Fruit fly (Drosophila melanogaster) whole organism, embryonic: Measurements from ENCODE around the gene kdn.

Experiments used
- Ada2b ChIP-seq: fragments of 200-800 bp; sonication (Bioruptor generic); IDR thresholded peaks from 2 replicates; pipeline ENCODE4 v1.3.6; 2022; ENCODE audit warnings: missing biosample characterization, missing genetic modification characterization
- CG1024 ChIP-seq: fragments of 200-800 bp; sonication (Bioruptor generic); IDR thresholded peaks from 2 replicates; pipeline ENCODE4 v1.3.6; 2022; ENCODE audit warnings: missing biosample characterization, missing genetic modification characterization
- CG10654 ChIP-seq: fragments of 200-800 bp; sonication (Bioruptor generic); optimal IDR thresholded peaks from 2 replicates; lab custom pipeline; 2016; ENCODE audit warnings: missing biosample characterization, missing genetic modification characterization
- CG11456 ChIP-seq: fragments of 200-800 bp; sonication (Bioruptor generic); IDR thresholded peaks from 3 replicates; pipeline ENCODE4 v1.3.6; 2022; ENCODE audit warnings: missing biosample characterization, missing genetic modification characterization
- CG12219 ChIP-seq: fragments of 200-800 bp; sonication (Bioruptor generic); optimal IDR thresholded peaks from 3 replicates; lab custom pipeline; 2018; ENCODE audit warnings: missing biosample characterization, mild to moderate bottlenecking, missing genetic modification characterization
- CG1233 ChIP-seq: fragments of 200-800 bp; sonication (Bioruptor generic); optimal IDR thresholded peaks from 4 replicates; lab custom pipeline; 2018; ENCODE audit warnings: missing biosample characterization, mild to moderate bottlenecking, missing genetic modification characterization
- CG12942 ChIP-seq: fragments of 200-800 bp; sonication (Bioruptor generic); optimal IDR thresholded peaks from 3 replicates; lab custom pipeline; 2016; ENCODE audit warnings: missing biosample characterization, missing genetic modification characterization
- CG14710 ChIP-seq: fragments of 200-800 bp; sonication (Bioruptor generic); optimal IDR thresholded peaks from 3 replicates; lab custom pipeline; 2019; ENCODE audit warnings: missing biosample characterization, mild to moderate bottlenecking, missing genetic modification characterization, moderate library complexity
- CG14860 ChIP-seq: fragments of 200-800 bp; sonication (Bioruptor generic); IDR thresholded peaks from 3 replicates; pipeline ENCODE4 v1.3.6; 2022; ENCODE audit warnings: missing biosample characterization, missing genetic modification characterization; ENCODE audit not compliant: partially characterized antibody
- CG15073 ChIP-seq: fragments of 200-800 bp; sonication (Bioruptor generic); optimal IDR thresholded peaks from 2 replicates; lab custom pipeline; 2016; ENCODE audit warnings: missing biosample characterization, missing genetic modification characterization
- CG15601 ChIP-seq: fragments of 200-800 bp; sonication (Bioruptor generic); optimal IDR thresholded peaks from 3 replicates; lab custom pipeline; 2019; ENCODE audit warnings: missing biosample characterization, mild to moderate bottlenecking, missing genetic modification characterization, moderate library complexity
- CG17568 ChIP-seq: fragments of 200-800 bp; sonication (Bioruptor generic); optimal IDR thresholded peaks from 2 replicates; lab custom pipeline; 2018; ENCODE audit warnings: missing biosample characterization, mild to moderate bottlenecking, missing genetic modification characterization, moderate library complexity
- CG18764 ChIP-seq: fragments of 200-800 bp; sonication (Bioruptor generic); optimal IDR thresholded peaks from 3 replicates; lab custom pipeline; 2016; ENCODE audit warnings: missing biosample characterization, missing genetic modification characterization
- CG2875 ChIP-seq: fragments of 200-800 bp; sonication (Bioruptor generic); optimal IDR thresholded peaks from 2 replicates; lab custom pipeline; 2017; ENCODE audit warnings: missing biosample characterization, mild to moderate bottlenecking, missing genetic modification characterization, missing genetic modification reagents
- CG32532 ChIP-seq: fragments of 200-800 bp; sonication (Bioruptor generic); IDR thresholded peaks from 2 replicates; pipeline ENCODE4 v1.3.6; 2022; ENCODE audit warnings: missing biosample characterization, missing genetic modification characterization
- CG32772 ChIP-seq: fragments of 200-800 bp; sonication (Bioruptor generic); IDR thresholded peaks from 2 replicates; pipeline ENCODE4 v1.3.6; 2022; ENCODE audit warnings: missing biosample characterization, missing genetic modification characterization
- CG4328 ChIP-seq: fragments of 200-800 bp; sonication (Bioruptor generic); optimal IDR thresholded peaks from 3 replicates; lab custom pipeline; 2017; ENCODE audit warnings: missing biosample characterization, missing genetic modification reagents, missing genetic modification characterization
- CG43689 ChIP-seq: fragments of 200-800 bp; sonication (Bioruptor generic); IDR thresholded peaks from 2 replicates; pipeline ENCODE4 v1.3.6; 2022; ENCODE audit warnings: missing biosample characterization, missing genetic modification characterization
- CG6175 ChIP-seq: fragments of 200-800 bp; sonication (Bioruptor generic); IDR thresholded peaks from 3 replicates; pipeline ENCODE4 v1.3.6; 2022; ENCODE audit warnings: missing biosample characterization, missing genetic modification characterization
- CG9797 ChIP-seq: fragments of 200-800 bp; sonication (Bioruptor generic); optimal IDR thresholded peaks from 3 replicates; lab custom pipeline; 2018; ENCODE audit warnings: missing biosample characterization, mild to moderate bottlenecking, missing genetic modification characterization
- CG9876 ChIP-seq: fragments of 200-800 bp; sonication (Bioruptor generic); optimal IDR thresholded peaks from 2 replicates; lab custom pipeline; 2016; ENCODE audit warnings: missing biosample characterization, missing genetic modification characterization
- D ChIP-seq, 2 experiments: fragments of 200-800 bp in 1 of 2; fragments of >200 bp in 1 of 2; sonication (Bioruptor generic) in 1 of 2; optimal IDR thresholded peaks; 2 replicates in 1 of 2; 3 replicates in 1 of 2; lab custom pipeline; 2017; ENCODE audit warnings: mild to moderate bottlenecking in 1 of 2, missing biosample characterization in 1 of 2, missing genetic modification characterization in 1 of 2, missing genetic modification reagents in 1 of 2
- Dek ChIP-seq: fragments of 200-800 bp; sonication (Bioruptor generic); optimal IDR thresholded peaks from 3 replicates; lab custom pipeline; 2019; ENCODE audit warnings: missing biosample characterization, mild to moderate bottlenecking, missing genetic modification characterization, moderate library complexity
- Drgx ChIP-seq: fragments of 200-800 bp; sonication (Bioruptor generic); IDR thresholded peaks from 2 replicates; pipeline ENCODE4 v1.3.6; 2022; ENCODE audit warnings: missing biosample characterization, missing genetic modification characterization
- Fer1 ChIP-seq: fragments of 200-800 bp; sonication (Bioruptor generic); optimal IDR thresholded peaks from 2 replicates; lab custom pipeline; 2017; ENCODE audit warnings: missing biosample characterization, mild to moderate bottlenecking, missing genetic modification characterization
- Hand ChIP-seq: fragments of 200-800 bp; sonication (Bioruptor generic); optimal IDR thresholded peaks from 2 replicates; lab custom pipeline; 2017; ENCODE audit warnings: mild to moderate bottlenecking, missing biosample characterization, missing genetic modification reagents, missing genetic modification characterization
- Hey ChIP-seq: fragments of 200-800 bp; sonication (Bioruptor generic); optimal IDR thresholded peaks from 3 replicates; lab custom pipeline; 2018; ENCODE audit warnings: missing biosample characterization, mild to moderate bottlenecking, missing genetic modification characterization
- NFAT ChIP-seq: fragments of 200-800 bp; sonication (Bioruptor generic); IDR thresholded peaks from 2 replicates; pipeline ENCODE4 v1.3.6; 2022; ENCODE audit warnings: missing biosample characterization, missing genetic modification characterization
- Scr ChIP-seq: fragments of 200-800 bp; sonication (Bioruptor generic); IDR thresholded peaks from 2 replicates; pipeline ENCODE4 v1.3.6; 2022; ENCODE audit warnings: missing biosample characterization, missing genetic modification characterization; ENCODE audit not compliant: partially characterized antibody
- Sry-β ChIP-seq: fragments of 200-800 bp; sonication (Bioruptor generic); optimal IDR thresholded peaks from 2 replicates; lab custom pipeline; 2018; ENCODE audit warnings: missing biosample characterization, mild to moderate bottlenecking, missing genetic modification characterization, moderate library complexity
- ac ChIP-seq: fragments of 200-800 bp; sonication (Bioruptor generic); optimal IDR thresholded peaks from 3 replicates; lab custom pipeline; 2017; ENCODE audit warnings: missing biosample characterization, mild to moderate bottlenecking, missing genetic modification characterization
- bcd ChIP-seq: fragments of 200-800 bp; sonication (Bioruptor generic); optimal IDR thresholded peaks from 2 replicates; lab custom pipeline; 2017; ENCODE audit warnings: missing biosample characterization, mild to moderate bottlenecking, missing genetic modification characterization
- cad ChIP-seq: fragments of >200 bp; optimal IDR thresholded peaks from 2 replicates; lab custom pipeline; 2017; ENCODE audit warnings: missing biosample characterization, missing genetic modification characterization
- caup ChIP-seq: fragments of 200-800 bp; sonication (Bioruptor generic); optimal IDR thresholded peaks from 3 replicates; lab custom pipeline; 2017; ENCODE audit warnings: missing biosample characterization, mild to moderate bottlenecking, missing genetic modification characterization, moderate library complexity; ENCODE audit not compliant: severe bottlenecking
- cg ChIP-seq: fragments of 200-800 bp; sonication (Bioruptor generic); optimal IDR thresholded peaks from 3 replicates; lab custom pipeline; 2019; ENCODE audit warnings: missing biosample characterization, mild to moderate bottlenecking, missing genetic modification characterization, moderate library complexity
- danr ChIP-seq: fragments of 200-800 bp; sonication (Bioruptor generic); IDR thresholded peaks from 2 replicates; pipeline ENCODE4 v1.3.6; 2022; ENCODE audit warnings: missing biosample characterization, missing genetic modification characterization
- disco-r ChIP-seq: fragments of 200-800 bp; sonication (Bioruptor generic); optimal IDR thresholded peaks from 2 replicates; lab custom pipeline; 2016; ENCODE audit warnings: missing biosample characterization, missing genetic modification characterization
- fd102C ChIP-seq: fragments of 200-800 bp; sonication (Bioruptor generic); optimal IDR thresholded peaks from 2 replicates; lab custom pipeline; 2018; ENCODE audit warnings: missing biosample characterization, mild to moderate bottlenecking, missing genetic modification characterization, moderate library complexity
- inv ChIP-seq: fragments of 200-800 bp; sonication (Bioruptor generic); IDR thresholded peaks from 2 replicates; pipeline ENCODE4 v1.3.6; 2022; ENCODE audit warnings: missing biosample characterization, missing genetic modification characterization; ENCODE audit not compliant: partially characterized antibody
- oc ChIP-seq: fragments of 200-800 bp; sonication (Bioruptor generic); optimal IDR thresholded peaks from 2 replicates; lab custom pipeline; 2018; ENCODE audit warnings: missing biosample characterization, mild to moderate bottlenecking, missing genetic modification characterization, moderate library complexity
- pita ChIP-seq: fragments of 200-800 bp; sonication (Bioruptor generic); optimal IDR thresholded peaks from 2 replicates; lab custom pipeline; 2017; ENCODE audit warnings: missing biosample characterization, mild to moderate bottlenecking, missing genetic modification characterization
- pum ChIP-seq: fragments of 200-800 bp; sonication (Bioruptor generic); optimal IDR thresholded peaks from 2 replicates; lab custom pipeline; 2016; ENCODE audit warnings: missing biosample characterization, missing genetic modification characterization
- pzg ChIP-seq: fragments of 200-800 bp; sonication (Bioruptor generic); optimal IDR thresholded peaks from 3 replicates; lab custom pipeline; 2018; ENCODE audit warnings: missing biosample characterization, mild to moderate bottlenecking, missing genetic modification characterization, moderate library complexity
- row ChIP-seq: fragments of 200-800 bp; sonication (Bioruptor generic); IDR thresholded peaks from 3 replicates; pipeline ENCODE4 v1.3.6; 2022; ENCODE audit warnings: missing biosample characterization, missing genetic modification characterization
- shn ChIP-seq: fragments of 200-800 bp; sonication (Bioruptor generic); optimal IDR thresholded peaks from 3 replicates; lab custom pipeline; 2016; ENCODE audit warnings: missing biosample characterization, missing genetic modification characterization
- sug ChIP-seq: fragments of 200-800 bp; optimal IDR thresholded peaks from 2 replicates; lab custom pipeline; 2019; ENCODE audit warnings: missing biosample characterization, mild to moderate bottlenecking, missing genetic modification characterization, moderate library complexity
- tap ChIP-seq: fragments of 200-800 bp; optimal IDR thresholded peaks from 3 replicates; lab custom pipeline; 2019; ENCODE audit warnings: missing biosample characterization, mild to moderate bottlenecking, missing genetic modification characterization, moderate library complexity
- ttk ChIP-seq: fragments of 200-800 bp; sonication (Bioruptor generic); IDR thresholded peaks from 2 replicates; pipeline ENCODE4 v2.1.2; 2022; ENCODE audit warnings: missing biosample characterization, missing genetic modification characterization
- vfl ChIP-seq: fragments of 200-800 bp; sonication (Bioruptor generic); optimal IDR thresholded peaks from 2 replicates; lab custom pipeline; 2016; ENCODE audit warnings: missing biosample characterization, missing genetic modification characterization
- zen ChIP-seq: fragments of 200-800 bp; sonication (Bioruptor generic); optimal IDR thresholded peaks from 3 replicates; lab custom pipeline; 2018; ENCODE audit warnings: missing biosample characterization, mild to moderate bottlenecking, missing genetic modification characterization, moderate library complexity

Gene kdn

dm6 chrX:6346926-6347367 is 3.5 kb upstream of the kdn start, which contains the start of gene CG3847 (continued):
- TF ChIP-seq Dek (tag; lab: Kevin White, UChicago), result peak; percentile 16
- no peak for TF ChIP-seq danr (GFP tag; lab: Robert Waterston, UW)
- TF ChIP-seq CG6175 (GFP tag; lab: Robert Waterston, UW), result peak; percentile 54; the same call in 1 of the 3 replicates
- no peak for TF ChIP-seq Sry-β (GFP tag; lab: Kevin White, UChicago)
- TF ChIP-seq cad, result no peak
- TF ChIP-seq CG9797 (GFP tag; lab: Kevin White, UChicago), result peak; percentile 87
- peak; percentile 52; the same call in 1 of the 3 replicates for TF ChIP-seq CG14860 (GFP tag; lab: Robert Waterston, UW)
- TF ChIP-seq shn, result peak; percentile 48
- TF ChIP-seq oc (tag; lab: Kevin White, UChicago), result no peak
- peak; percentile 99 for TF ChIP-seq pzg (GFP tag; lab: Kevin White, UChicago)
- TF ChIP-seq disco-r, result no peak
- TF ChIP-seq Drgx (GFP tag; lab: Robert Waterston, UW), result no peak
- no peak for TF ChIP-seq pita (GFP tag; lab: Kevin White, UChicago)
- no peak for TF ChIP-seq tap (tag; lab: Kevin White, UChicago)
- peak; percentile 17 for TF ChIP-seq CG10654 (GFP tag; lab: Kevin White, UChicago)
- peak; percentile 19 for TF ChIP-seq CG1233 (GFP tag; lab: Kevin White, UChicago)
- no peak for TF ChIP-seq CG15073
- TF ChIP-seq caup (GFP tag; lab: Kevin White, UChicago), result peak; percentile 8
- TF ChIP-seq CG32772 (GFP tag; lab: Robert Waterston, UW), result no peak
- TF ChIP-seq fd102C, result no peak
- peak; percentile 41 for TF ChIP-seq vfl (GFP tag; lab: Kevin White, UChicago)
- TF ChIP-seq sug, result peak; percentile 55
- TF ChIP-seq CG14710, result peak; percentile 92
- peak; percentile 48; the same call in 1 of the 3 replicates for TF ChIP-seq row (GFP tag; lab: Robert Waterston, UW)
- no peak for TF ChIP-seq CG43689 (GFP tag; lab: Robert Waterston, UW)
- TF ChIP-seq NFAT (GFP tag; lab: Robert Waterston, UW), result peak; percentile 68
- no peak for TF ChIP-seq CG12942 (GFP tag; lab: Kevin White, UChicago)
- TF ChIP-seq CG12219 (GFP tag; lab: Kevin White, UChicago), result no peak
- TF ChIP-seq CG11456 (GFP tag; lab: Robert Waterston, UW), result peak; percentile 54; the same call in 1 of the 3 replicates
- no peak for TF ChIP-seq CG1024
- TF ChIP-seq Hey, result no peak
- peak; percentile 62 for TF ChIP-seq Scr
- peak; percentile 7 for TF ChIP-seq zen (tag; lab: Kevin White, UChicago)
- peak; percentile 44 for TF ChIP-seq pum (GFP tag; lab: Kevin White, UChicago)
- TF ChIP-seq CG32532, result peak; percentile 44
- no peak for TF ChIP-seq D (optimal IDR thresholded peaks at IDR 0.05; lab: Kevin White, UChicago)
- no peak for TF ChIP-seq D (GFP tag; optimal IDR thresholded peaks at IDR 0.05; lab: Kevin White, UChicago)
- no peak for TF ChIP-seq CG17568 (GFP tag; lab: Kevin White, UChicago)
- TF ChIP-seq Ada2b (GFP tag; lab: Robert Waterston, UW), result no peak
- TF ChIP-seq CG2875 (GFP tag; lab: Kevin White, UChicago), result no peak
- no peak for TF ChIP-seq CG9876
- peak; percentile 58 for TF ChIP-seq Fer1 (GFP tag; lab: Kevin White, UChicago)
- TF ChIP-seq inv, result peak; percentile 27; the same call in 1 of the 2 replicates
- peak; percentile 46 for TF ChIP-seq CG15601 (tag; lab: Kevin White, UChicago)
- TF ChIP-seq Hand, result no peak
- TF ChIP-seq ttk, result no peak
- TF ChIP-seq CG4328 (GFP tag; lab: Kevin White, UChicago), result no peak
- TF ChIP-seq CG18764, result no peak
- no peak for TF ChIP-seq ac
- TF ChIP-seq bcd (GFP tag; lab: Kevin White, UChicago), result peak; percentile 30
- no peak for TF ChIP-seq cg (GFP tag; lab: Kevin White, UChicago)
